Fruit fly (Drosophila melanogaster): Measurements from ENCODE around the gene CG6763.

CG6763 gene

dm6 chr3R:23251256-23251655, 32.5 kb upstream of the CG6763 start, which contains the start of the genes Rad60 and EloA (continued):
- TF ChIP-seq scrt (GFP tag; optimal IDR thresholded peaks at IDR 0.05) (peak; percentile 49), CG43689 (GFP tag; IDR thresholded peaks at IDR 0.05) (no peak), CG15514 (GFP tag; optimal IDR thresholded peaks at IDR 0.05) (peak; percentile 80), her (GFP tag; optimal IDR thresholded peaks at IDR 0.05) (peak; percentile 83), CG4328 (GFP tag; optimal IDR thresholded peaks at IDR 0.05) (peak; percentile 50), CG8924 (tag; optimal IDR thresholded peaks at IDR 0.05) (peak; percentile 70), Dref (GFP tag; IDR thresholded peaks at IDR 0.05) (peak; percentile 78), CG12942 (GFP tag; optimal IDR thresholded peaks at IDR 0.05) (peak; percentile 82), CG12104 (GFP tag; optimal IDR thresholded peaks at IDR 0.05) (peak; percentile 55), nom (GFP tag; optimal IDR thresholded peaks at IDR 0.05) (peak; percentile 10), Nf-YB (GFP tag; optimal IDR thresholded peaks at IDR 0.05) (peak; percentile 38), Vsx1 (GFP tag; optimal IDR thresholded peaks at IDR 0.05) (no peak), ewg (GFP tag; optimal IDR thresholded peaks at IDR 0.05) (peak; percentile 50), bowl (GFP tag; IDR thresholded peaks at IDR 0.05) (no peak), ftz-f1 (GFP tag; optimal IDR thresholded peaks at IDR 0.05) (peak; percentile 77), Dad (GFP tag; optimal IDR thresholded peaks at IDR 0.05) (peak; percentile 71), CG16779 (GFP tag; IDR thresholded peaks at IDR 0.05) (no peak), kni (GFP tag; optimal IDR thresholded peaks at IDR 0.05) (peak; percentile 24), CG10565 (GFP tag; optimal IDR thresholded peaks at IDR 0.05) (no peak), maf-S (GFP tag; optimal IDR thresholded peaks at IDR 0.05) (peak; percentile 85), ase (GFP tag; IDR thresholded peaks at IDR 0.05) (0 out of 3 replicates have a peak, but pooled peaks have one; percentile 41), pita (GFP tag; optimal IDR thresholded peaks at IDR 0.05) (no peak), CG11504 (tag; optimal IDR thresholded peaks at IDR 0.05) (no peak), CG2116 (GFP tag; optimal IDR thresholded peaks at IDR 0.05) (peak; percentile 96), gt (GFP tag; IDR thresholded peaks at IDR 0.05) (no peak), sna (GFP tag; IDR thresholded peaks at IDR 0.05; ENCODE audit: partially characterized antibody) (peak; percentile 89), H15 (GFP tag; IDR thresholded peaks at IDR 0.05) (peak; percentile 33; the same call in 1 of the 3 replicates), eyg (GFP tag; optimal IDR thresholded peaks at IDR 0.05) (peak; percentile 59), mirr (GFP tag; optimal IDR thresholded peaks at IDR 0.05) (peak; percentile 72), fd102C (GFP tag; optimal IDR thresholded peaks at IDR 0.05) (no peak), Dll (GFP tag; IDR thresholded peaks at IDR 0.05; ENCODE audit: partially characterized antibody) (peak; percentile 79; the same call in 3 of the 4 replicates), Usf (GFP tag; optimal IDR thresholded peaks at IDR 0.05) (no peak), dmrt99B (tag; optimal IDR thresholded peaks at IDR 0.05) (no peak), CG3065 (GFP tag; optimal IDR thresholded peaks at IDR 0.05) (peak; percentile 64), hb (GFP tag; IDR thresholded peaks at IDR 0.05; ENCODE audit: partially characterized antibody) (peak; percentile 58; the same call in 1 of the 3 replicates), CG10147 (GFP tag; optimal IDR thresholded peaks at IDR 0.05) (peak; percentile 44), lab (GFP tag; optimal IDR thresholded peaks at IDR 0.05) (peak; percentile 83), Optix (GFP tag; IDR thresholded peaks at IDR 0.05) (peak; percentile 73; the same call in 2 of the 3 replicates), CG1024 (GFP tag; IDR thresholded peaks at IDR 0.05) (peak; percentile 37; the same call in 1 of the 2 replicates), CG13775 (GFP tag; optimal IDR thresholded peaks at IDR 0.05) (peak; percentile 73), Mes4 (GFP tag; optimal IDR thresholded peaks at IDR 0.05) (peak; percentile 73), CG18262 (tag; optimal IDR thresholded peaks at IDR 0.05) (peak; percentile 57), sqz (GFP tag; optimal IDR thresholded peaks at IDR 0.05) (peak; percentile 2), shn (GFP tag; optimal IDR thresholded peaks at IDR 0.05) (peak; percentile 81), twi (tag; optimal IDR thresholded peaks at IDR 0.05) (peak; percentile 55), CG2712 (tag; optimal IDR thresholded peaks at IDR 0.05) (peak; percentile 79), odd (GFP tag; optimal IDR thresholded peaks at IDR 0.05) (peak; percentile 43), CG3281 (GFP tag; optimal IDR thresholded peaks at IDR 0.05) (peak; percentile 72), Ravus (GFP tag; IDR thresholded peaks at IDR 0.05) (no peak), amos (GFP tag; IDR thresholded peaks at IDR 0.05; ENCODE audit: partially characterized antibody) (peak; percentile 61)

Data from whole organism, embryonic.